In genomic region chrX:9999599-10000201, ce11 we compare ENCODE assay signal across 5 worm cellular contexts.
A peak's percentile ranks its signal among the peaks of the same experiment; 100 is the strongest.
TF ChIP-seq lines count a peak whose summit lies in the region.

No protein-coding gene starts in this region.

TF ChIP-seq in whole organism, L1 larva, 84 proteins besides CTCF, POLR2A, EP300 and RAD21 (continues in another document):
- TF ChIP-seq lin-15B (tag; optimal IDR thresholded peaks at IDR 0.05; lab: Kevin White, UChicago) (no peak), aha-1 (tag; optimal IDR thresholded peaks at IDR 0.05; lab: Kevin White, UChicago) (no peak), C04F5.9 (tag; optimal IDR thresholded peaks at IDR 0.05; lab: Kevin White, UChicago) (no peak), snpc-4 (tag; optimal IDR thresholded peaks at IDR 0.05; lab: Kevin White, UChicago) (peak; percentile 31), zip-4 (GFP tag; optimal IDR thresholded peaks at IDR 0.05; lab: Kevin White, UChicago) (no peak), mep-1 (tag; optimal IDR thresholded peaks at IDR 0.05; lab: Kevin White, UChicago) (peak; percentile 70), nhr-76 (tag; optimal IDR thresholded peaks at IDR 0.05; lab: Kevin White, UChicago) (no peak), aly-2 (tag; optimal IDR thresholded peaks at IDR 0.05; lab: Kevin White, UChicago) (no peak), C34B4.2 (tag; optimal IDR thresholded peaks at IDR 0.05; lab: Kevin White, UChicago) (no peak), nhr-28 (tag; optimal IDR thresholded peaks at IDR 0.05; lab: Kevin White, UChicago) (no peak), irx-1 (tag; optimal IDR thresholded peaks at IDR 0.05; lab: Kevin White, UChicago) (peak; percentile 77), xbp-1 (tag; optimal IDR thresholded peaks at IDR 0.05; lab: Kevin White, UChicago) (peak; percentile 71), unc-86 (tag; optimal IDR thresholded peaks at IDR 0.05; lab: Kevin White, UChicago) (peak; percentile 71), ets-5 (GFP tag; IDR thresholded peaks at IDR 0.05; lab: Robert Waterston, UW) (no peak), nhr-90 (tag; optimal IDR thresholded peaks at IDR 0.05; lab: Kevin White, UChicago; ENCODE audit: poor library complexity) (peak; percentile 38), nhr-85 (tag; lab: Kevin White, UChicago) (peak; percentile 92), unc-98 (GFP tag; IDR thresholded peaks at IDR 0.05; lab: Robert Waterston, UW) (no peak), nhr-20 (tag; optimal IDR thresholded peaks at IDR 0.05; lab: Kevin White, UChicago) (peak; percentile 77), Y116A8C.19 (tag; optimal IDR thresholded peaks at IDR 0.05; lab: Kevin White, UChicago; ENCODE audit: borderline replicate concordance) (no peak)

TF ChIP-seq in whole organism, L3 larva, 47 proteins besides CTCF, POLR2A, EP300 and RAD21 (continues in another document):
- TF ChIP-seq nhr-67 (tag; optimal IDR thresholded peaks at IDR 0.05; lab: Kevin White, UChicago): no peak
- TF ChIP-seq nhr-25 (tag; optimal IDR thresholded peaks at IDR 0.05; lab: Kevin White, UChicago): peak; percentile 83
- no peak for TF ChIP-seq ztf-4 (tag; optimal IDR thresholded peaks at IDR 0.05; lab: Kevin White, UChicago)
- TF ChIP-seq ama-1 (optimal IDR thresholded peaks at IDR 0.05; lab: Kevin White, UChicago): no peak
- TF ChIP-seq mdl-1 (tag; optimal IDR thresholded peaks at IDR 0.05; lab: Kevin White, UChicago): no peak
- TF ChIP-seq aly-2 (tag; optimal IDR thresholded peaks at IDR 0.05; lab: Kevin White, UChicago): no peak
- TF ChIP-seq nhr-11 (tag; optimal IDR thresholded peaks at IDR 0.05; lab: Kevin White, UChicago): peak; percentile 45
- no peak for TF ChIP-seq elt-1 (tag; optimal IDR thresholded peaks at IDR 0.05; lab: Kevin White, UChicago)
- TF ChIP-seq elt-3 (tag; optimal IDR thresholded peaks at IDR 0.05; lab: Kevin White, UChicago): no peak
- TF ChIP-seq lin-39 (tag; optimal IDR thresholded peaks at IDR 0.05; lab: Kevin White, UChicago): peak; percentile 49
- TF ChIP-seq hmg-11 (tag; optimal IDR thresholded peaks at IDR 0.05; lab: Kevin White, UChicago): peak; percentile 96
- peak; percentile 5 for TF ChIP-seq lin-15B (tag; optimal IDR thresholded peaks at IDR 0.05; lab: Kevin White, UChicago)
- no peak for TF ChIP-seq ceh-9 (tag; optimal IDR thresholded peaks at IDR 0.05; lab: Kevin White, UChicago)
- TF ChIP-seq ceh-28 (tag; optimal IDR thresholded peaks at IDR 0.05; lab: Kevin White, UChicago): peak; percentile 89
- peak; percentile 89 for TF ChIP-seq nhr-23 (tag; optimal IDR thresholded peaks at IDR 0.05; lab: Kevin White, UChicago)
- TF ChIP-seq fos-1 (tag; optimal IDR thresholded peaks at IDR 0.05; lab: Kevin White, UChicago): no peak
- peak; percentile 81 for TF ChIP-seq sea-2 (GFP tag; optimal IDR thresholded peaks at IDR 0.05; lab: Kevin White, UChicago)
- no peak for TF ChIP-seq nhr-43 (tag; optimal IDR thresholded peaks at IDR 0.05; lab: Kevin White, UChicago; ENCODE audit: poor library complexity, severe bottlenecking)
- peak; percentile 92 for TF ChIP-seq lsy-12 (tag; optimal IDR thresholded peaks at IDR 0.05; lab: Kevin White, UChicago)

TF ChIP-seq in whole organism, early embryonic, 17 proteins besides CTCF, POLR2A, EP300 and RAD21:
- TF ChIP-seq ets-7 (tag; optimal IDR thresholded peaks at IDR 0.05; lab: Kevin White, UChicago): no peak
- TF ChIP-seq aly-1 (tag; optimal IDR thresholded peaks at IDR 0.05; lab: Kevin White, UChicago): no peak
- TF ChIP-seq hmg-4 (GFP tag; optimal IDR thresholded peaks at IDR 0.05; lab: Kevin White, UChicago): peak; percentile 94
- peak; percentile 69 for TF ChIP-seq F13C5.2 (tag; optimal IDR thresholded peaks at IDR 0.05; lab: Kevin White, UChicago)
- 0 out of 2 replicates have a peak, but pooled peaks have one; percentile 43 for TF ChIP-seq pes-1 (GFP tag; IDR thresholded peaks at IDR 0.05; lab: Robert Waterston, UW)
- peak; percentile 80 for TF ChIP-seq B0310.2 (tag; optimal IDR thresholded peaks at IDR 0.05; lab: Kevin White, UChicago)
- no peak for TF ChIP-seq sea-1 (GFP tag; conservative IDR thresholded peaks at IDR 0.05; lab: Robert Waterston, UW)
- TF ChIP-seq tbx-37 (GFP tag; conservative IDR thresholded peaks at IDR 0.05; lab: Robert Waterston, UW): 0 out of 2 replicates have a peak, but pooled peaks have one; percentile 5

TF ChIP-seq in whole organism, midembryonic, 9 proteins besides CTCF, POLR2A, EP300 and RAD21:
- TF ChIP-seq ztf-23 (GFP tag; IDR thresholded peaks at IDR 0.05; lab: Robert Waterston, UW) (peak; percentile 51; the same call in 1 of the 2 replicates), ztf-29 (GFP tag; IDR thresholded peaks at IDR 0.05; lab: Robert Waterston, UW) (0 out of 2 replicates have a peak, but pooled peaks have one; percentile 7), flt-1 (GFP tag; IDR thresholded peaks at IDR 0.05; lab: Robert Waterston, UW) (peak; percentile 74; the same call in 1 of the 2 replicates), med-1 (GFP tag; optimal IDR thresholded peaks at IDR 0.05; lab: Kevin White, UChicago; ENCODE audit: insufficient read depth) (no peak), tab-1 (GFP tag; IDR thresholded peaks at IDR 0.05; lab: Robert Waterston, UW) (no peak), T22C8.4 (GFP tag; IDR thresholded peaks at IDR 0.05; lab: Robert Waterston, UW) (peak; percentile 70), cog-1 (tag; optimal IDR thresholded peaks at IDR 0.05; lab: Kevin White, UChicago) (peak; percentile 92), ref-1 (GFP tag; conservative IDR thresholded peaks at IDR 0.05; lab: Robert Waterston, UW) (no peak)

TF ChIP-seq in whole organism, young adult, 124 proteins besides CTCF, POLR2A, EP300 and RAD21 (continues in another document):
- TF ChIP-seq lsl-1 (GFP tag; optimal IDR thresholded peaks at IDR 0.05; lab: Kevin White, UChicago) (no peak), dpff-1 (tag; optimal IDR thresholded peaks at IDR 0.05; lab: Kevin White, UChicago) (no peak), ztf-3 (GFP tag; optimal IDR thresholded peaks at IDR 0.05; lab: Kevin White, UChicago) (no peak), hlh-12 (tag; optimal IDR thresholded peaks at IDR 0.05; lab: Kevin White, UChicago) (no peak), bed-1 (GFP tag; IDR thresholded peaks at IDR 0.05; lab: Robert Waterston, UW) (no peak), pha-4 (tag; optimal IDR thresholded peaks at IDR 0.05; lab: Kevin White, UChicago) (no peak), madf-10 (tag; optimal IDR thresholded peaks at IDR 0.05; lab: Kevin White, UChicago) (no peak), lin-54 (GFP tag; optimal IDR thresholded peaks at IDR 0.05; lab: Kevin White, UChicago) (no peak), attf-3 (GFP tag; conservative IDR thresholded peaks at IDR 0.05; lab: Robert Waterston, UW) (no peak), F39B2.1 (GFP tag; IDR thresholded peaks at IDR 0.05; lab: Robert Waterston, UW) (no peak), ceh-79 (tag; optimal IDR thresholded peaks at IDR 0.05; lab: Kevin White, UChicago) (no peak), tlf-1 (GFP tag; optimal IDR thresholded peaks at IDR 0.05; lab: Kevin White, UChicago) (peak; percentile 21), nhr-120 (GFP tag; IDR thresholded peaks at IDR 0.05; lab: Robert Waterston, UW) (no peak), C17E4.6 (GFP tag; IDR thresholded peaks at IDR 0.05; lab: Robert Waterston, UW) (no peak), F37B4.10 (GFP tag; IDR thresholded peaks at IDR 0.05; lab: Robert Waterston, UW) (no peak), B0019.2 (GFP tag; conservative IDR thresholded peaks at IDR 0.05; lab: Robert Waterston, UW) (no peak), zfh-2 (GFP tag; conservative IDR thresholded peaks at IDR 0.05; lab: Robert Waterston, UW) (peak; percentile 100), Y53G8AR.9 (GFP tag; conservative IDR thresholded peaks at IDR 0.05; lab: Robert Waterston, UW) (no peak), die-1 (tag; optimal IDR thresholded peaks at IDR 0.05; lab: Kevin White, UChicago) (no peak), hsf-1 (GFP tag; IDR thresholded peaks at IDR 0.05; lab: Robert Waterston, UW) (no peak), let-607 (tag; optimal IDR thresholded peaks at IDR 0.05; lab: Kevin White, UChicago) (no peak), let-526 (GFP tag; IDR thresholded peaks at IDR 0.05; lab: Robert Waterston, UW) (0 out of 2 replicates have a peak, but pooled peaks have one; percentile 24), mel-28 (tag; optimal IDR thresholded peaks at IDR 0.05; lab: Kevin White, UChicago; ENCODE audit: borderline replicate concordance) (no peak), him-1 (tag; optimal IDR thresholded peaks at IDR 0.05; lab: Kevin White, UChicago) (no peak), C06A6.2 (GFP tag; conservative IDR thresholded peaks at IDR 0.05; lab: Robert Waterston, UW) (peak; percentile 43; the same call in 1 of the 2 replicates), mcd-1 (GFP tag; IDR thresholded peaks at IDR 0.05; lab: Robert Waterston, UW) (peak; percentile 78), rec-8 (tag; optimal IDR thresholded peaks at IDR 0.05; lab: Kevin White, UChicago) (no peak), lin-40 (tag; optimal IDR thresholded peaks at IDR 0.05; lab: Kevin White, UChicago) (peak; percentile 57), K11D2.4 (GFP tag; IDR thresholded peaks at IDR 0.05; lab: Robert Waterston, UW) (peak; percentile 66; the same call in 1 of the 2 replicates), hmg-20 (GFP tag; IDR thresholded peaks at IDR 0.05; lab: Robert Waterston, UW) (no peak), Y53F4B.3 (GFP tag; IDR thresholded peaks at IDR 0.05; lab: Robert Waterston, UW) (no peak), ceh-100 (GFP tag; IDR thresholded peaks at IDR 0.05; lab: Robert Waterston, UW) (no peak), akir-1 (GFP tag; optimal IDR thresholded peaks at IDR 0.05; lab: Kevin White, UChicago) (no peak), lag-1 (GFP tag; IDR thresholded peaks at IDR 0.05; lab: Robert Waterston, UW) (no peak), F52B5.7 (tag; optimal IDR thresholded peaks at IDR 0.05; lab: Kevin White, UChicago) (no peak), mxl-1 (tag; optimal IDR thresholded peaks at IDR 0.05; lab: Kevin White, UChicago) (no peak), fkh-3 (tag; optimal IDR thresholded peaks at IDR 0.05; lab: Kevin White, UChicago) (no peak), T07F8.4 (tag; optimal IDR thresholded peaks at IDR 0.05; lab: Kevin White, UChicago) (no peak), lin-35 (GFP tag; optimal IDR thresholded peaks at IDR 0.05; lab: Kevin White, UChicago) (peak in 1 of 3 experiments; percentile 62), bed-2 (GFP tag; IDR thresholded peaks at IDR 0.05; lab: Robert Waterston, UW) (no peak), F49E8.2 (tag; optimal IDR thresholded peaks at IDR 0.05; lab: Kevin White, UChicago; ENCODE audit: insufficient read depth) (no peak), nhr-80 (tag; optimal IDR thresholded peaks at IDR 0.05; lab: Kevin White, UChicago) (peak; percentile 36), nhr-27 (tag; optimal IDR thresholded peaks at IDR 0.05; lab: Kevin White, UChicago) (no peak), sea-2 (GFP tag; IDR thresholded peaks at IDR 0.05; lab: Robert Waterston, UW) (no peak), repo-1 (tag; optimal IDR thresholded peaks at IDR 0.05; lab: Kevin White, UChicago) (peak; percentile 29)

Comparison
In these comparisons a context has a peak if more than half of its experiments do, and no peak if none do; other contexts are left out.
1. Of the 8 proteins assayed by ChIP-seq in both whole organism, young adult and whole organism, L1 larva: peak only in whole organism, young adult: none; only in whole organism, L1 larva: dpl-1, efl-1, nhr-90 and snpc-4; in both: none; in neither: 3; mixed calls (peak in some experiments, not most) for 1.